Worm (Caenorhabditis elegans): Measurements from ENCODE around the gene str-182.
A peak's percentile ranks its signal among the peaks of the same experiment; 100 is the strongest.

The str-182 gene

ce11 chrV:10233330-10233729, at the start of gene str-182:
Gene str-182, minus strand, starts transcription at chrV:10233430.
- TF ChIP-seq ref-2 (tag; optimal IDR thresholded peaks at IDR 0.05) = no peak
- no peak for TF ChIP-seq dve-1 (tag; optimal IDR thresholded peaks at IDR 0.05)
- TF ChIP-seq pat-9 (tag; optimal IDR thresholded peaks at IDR 0.05) = no peak
- TF ChIP-seq pqm-1 (tag; optimal IDR thresholded peaks at IDR 0.05) = no peak
- TF ChIP-seq gmeb-2 (tag; optimal IDR thresholded peaks at IDR 0.05) = no peak
- no peak for TF ChIP-seq elt-4 (tag; optimal IDR thresholded peaks at IDR 0.05)
- no peak for TF ChIP-seq ceh-45 (GFP tag; IDR thresholded peaks at IDR 0.05)
- TF ChIP-seq hlh-15 (tag; optimal IDR thresholded peaks at IDR 0.05) = no peak
- TF ChIP-seq Y22D7AL.16 (tag; optimal IDR thresholded peaks at IDR 0.05) = no peak
- no peak for TF ChIP-seq ceh-6 (GFP tag; optimal IDR thresholded peaks at IDR 0.05)
- TF ChIP-seq ceh-22 (tag; optimal IDR thresholded peaks at IDR 0.05) = no peak

- TF ChIP-seq pat-9 (tag; optimal IDR thresholded peaks at IDR 0.05) (no peak), hlh-8 (tag; optimal IDR thresholded peaks at IDR 0.05) (no peak), tbx-2 (tag; optimal IDR thresholded peaks at IDR 0.05) (no peak), rnt-1 (tag; optimal IDR thresholded peaks at IDR 0.05) (no peak), madf-2 (tag; optimal IDR thresholded peaks at IDR 0.05) (no peak), C38D4.7 (GFP tag; optimal IDR thresholded peaks at IDR 0.05) (no peak), ceh-30 (tag; optimal IDR thresholded peaks at IDR 0.05) (no peak), syd-9 (tag; optimal IDR thresholded peaks at IDR 0.05) (no peak), C08G9.2 (tag; optimal IDR thresholded peaks at IDR 0.05) (no peak)
These were observed 48.1 kb upstream of the str-182 start, which contains the start of gene lys-2 for ce11 chrV:10281374-10281773. Gene lys-2, minus strand, starts transcription at chrV:10281474.

- TF ChIP-seq pqm-1 (tag; optimal IDR thresholded peaks at IDR 0.05) (no peak), elt-2 (tag; optimal IDR thresholded peaks at IDR 0.05) (peak; percentile 15)
These were observed 46.9 kb upstream of the str-182 start for ce11 chrV:10280112-10280511.

- TF ChIP-seq elt-2 (tag; optimal IDR thresholded peaks at IDR 0.05) = peak; percentile 20
- no peak for TF ChIP-seq unc-3 (GFP tag; conservative IDR thresholded peaks at IDR 0.05)
- no peak for TF ChIP-seq unc-3 (tag; optimal IDR thresholded peaks at IDR 0.05)
- TF ChIP-seq ceh-9 (tag; optimal IDR thresholded peaks at IDR 0.05) = no peak
- no peak for TF ChIP-seq fax-1 (tag; optimal IDR thresholded peaks at IDR 0.05)
- no peak for TF ChIP-seq K02D7.2 (tag; optimal IDR thresholded peaks at IDR 0.05)
These were observed 44.3 kb upstream of the str-182 start, which contains the start of gene lys-1 for ce11 chrV:10277579-10277978. Gene lys-1, plus strand, starts transcription at chrV:10277904.

ce11 chrV:10276038-10276437, 42.8 kb upstream of the str-182 start:
- TF ChIP-seq tbx-2 (tag; optimal IDR thresholded peaks at IDR 0.05) = no peak
- TF ChIP-seq ceh-2 (tag; optimal IDR thresholded peaks at IDR 0.05) = no peak
- TF ChIP-seq fkh-6 (tag; optimal IDR thresholded peaks at IDR 0.05) = no peak
- TF ChIP-seq pros-1 (tag; optimal IDR thresholded peaks at IDR 0.05) = no peak

ce11 chrV:10275619-10276018, 42.4 kb upstream of the str-182 start, which contains the start of gene Y22F5A.11:
Gene Y22F5A.11, minus strand, starts transcription at chrV:10275646.
- TF ChIP-seq unc-42 (tag; optimal IDR thresholded peaks at IDR 0.05) (peak; percentile 0), fax-1 (tag; optimal IDR thresholded peaks at IDR 0.05) (no peak), ceh-6 (GFP tag; optimal IDR thresholded peaks at IDR 0.05) (no peak)

- TF ChIP-seq pros-1 (tag; optimal IDR thresholded peaks at IDR 0.05) = peak; percentile 15
- peak; percentile 31 for TF ChIP-seq unc-42 (tag; optimal IDR thresholded peaks at IDR 0.05)
- peak; percentile 1 for TF ChIP-seq ceh-31 (tag; optimal IDR thresholded peaks at IDR 0.05)
- peak; percentile 26 for TF ChIP-seq nfya-1 (tag; optimal IDR thresholded peaks at IDR 0.05)
- no peak for TF ChIP-seq C38D4.7 (GFP tag; optimal IDR thresholded peaks at IDR 0.05)
- TF ChIP-seq ceh-48 (tag; optimal IDR thresholded peaks at IDR 0.05) = peak; percentile 89
These were observed 40.6 kb upstream of the str-182 start for ce11 chrV:10273837-10274236.

Data from whole organism, late embryonic.